Fruit fly (Drosophila melanogaster) whole organism, embryonic: ENCODE data around the gene r-cup.

Experiments used
- Atf6 ChIP-seq: fragments of 200-800 bp; sonication (Bioruptor generic); IDR thresholded peaks from 2 replicates; pipeline ENCODE4 v1.3.6; 2022; ENCODE audit warnings: missing biosample characterization, missing genetic modification characterization
- CG10274 ChIP-seq: fragments of 200-800 bp; sonication (Bioruptor generic); optimal IDR thresholded peaks from 3 replicates; lab custom pipeline; 2017; ENCODE audit warnings: missing biosample characterization, mild to moderate bottlenecking, missing genetic modification characterization
- CG10431 ChIP-seq: fragments of 200-800 bp; sonication (Bioruptor generic); optimal IDR thresholded peaks from 3 replicates; lab custom pipeline; 2018; ENCODE audit warnings: missing biosample characterization, mild to moderate bottlenecking, missing genetic modification characterization
- CG10565 ChIP-seq: fragments of 200-800 bp; sonication (Bioruptor generic); optimal IDR thresholded peaks from 3 replicates; lab custom pipeline; 2016; ENCODE audit warnings: missing biosample characterization, mild to moderate bottlenecking, missing genetic modification characterization
- CG11085 ChIP-seq: fragments of 200-800 bp; sonication (Bioruptor generic); IDR thresholded peaks from 2 replicates; pipeline ENCODE4 v1.3.6; 2022; ENCODE audit warnings: missing biosample characterization, missing genetic modification characterization
- CG11398 ChIP-seq: fragments of 200-800 bp; sonication (Bioruptor generic); optimal IDR thresholded peaks from 2 replicates; lab custom pipeline; 2016; ENCODE audit warnings: missing biosample characterization, missing genetic modification characterization
- CG11723 ChIP-seq: fragments of 200-800 bp; sonication (Bioruptor generic); optimal IDR thresholded peaks from 2 replicates; lab custom pipeline; 2017; ENCODE audit warnings: missing biosample characterization, mild to moderate bottlenecking, missing genetic modification characterization
- CG12299 ChIP-seq: fragments of 200-800 bp; sonication (Bioruptor generic); optimal IDR thresholded peaks from 2 replicates; lab custom pipeline; 2018; ENCODE audit warnings: missing biosample characterization, mild to moderate bottlenecking, missing genetic modification characterization
- CG13287 ChIP-seq: fragments of 200-800 bp; sonication (Bioruptor generic); IDR thresholded peaks from 2 replicates; pipeline ENCODE4 v1.3.6; 2022; ENCODE audit warnings: missing biosample characterization, missing genetic modification characterization; ENCODE audit not compliant: partially characterized antibody
- CG15011 ChIP-seq: fragments of 200-800 bp; sonication (Bioruptor generic); optimal IDR thresholded peaks from 3 replicates; lab custom pipeline; 2018; ENCODE audit warnings: missing biosample characterization, mild to moderate bottlenecking, missing genetic modification characterization
- CG15479 ChIP-seq: fragments of 200-800 bp; sonication (Bioruptor generic); optimal IDR thresholded peaks from 3 replicates; lab custom pipeline; 2019; ENCODE audit warnings: missing biosample characterization, mild to moderate bottlenecking, missing genetic modification characterization, moderate library complexity
- CG15601 ChIP-seq: fragments of 200-800 bp; sonication (Bioruptor generic); optimal IDR thresholded peaks from 3 replicates; lab custom pipeline; 2019; ENCODE audit warnings: missing biosample characterization, mild to moderate bottlenecking, missing genetic modification characterization, moderate library complexity
- CG17328 ChIP-seq: fragments of 200-800 bp; sonication (Bioruptor generic); IDR thresholded peaks from 2 replicates; pipeline ENCODE4 v1.3.6; 2022; ENCODE audit warnings: missing biosample characterization, missing genetic modification characterization
- CG17385 ChIP-seq: fragments of 200-800 bp; sonication (Bioruptor generic); optimal IDR thresholded peaks from 3 replicates; lab custom pipeline; 2018; ENCODE audit warnings: missing biosample characterization, mild to moderate bottlenecking, missing genetic modification characterization
- CG18011 ChIP-seq: fragments of 200-800 bp; sonication (Bioruptor generic); optimal IDR thresholded peaks from 2 replicates; lab custom pipeline; 2017; ENCODE audit warnings: missing biosample characterization, missing genetic modification characterization, mild to moderate bottlenecking, moderate library complexity, missing genotype
- CG18764 ChIP-seq: fragments of 200-800 bp; sonication (Bioruptor generic); optimal IDR thresholded peaks from 3 replicates; lab custom pipeline; 2016; ENCODE audit warnings: missing biosample characterization, missing genetic modification characterization
- CG31224 ChIP-seq: fragments of 200-800 bp; sonication (Bioruptor generic); IDR thresholded peaks from 2 replicates; pipeline ENCODE4 v1.3.6; 2022; ENCODE audit warnings: missing biosample characterization, missing genetic modification characterization
- CG31388 ChIP-seq: fragments of 200-800 bp; sonication (Bioruptor generic); optimal IDR thresholded peaks from 2 replicates; lab custom pipeline; 2016; ENCODE audit warnings: missing biosample characterization, missing genetic modification characterization
- CG42726 ChIP-seq: fragments of 200-800 bp; sonication (Bioruptor generic); IDR thresholded peaks from 2 replicates; pipeline ENCODE4 v1.3.6; 2022; ENCODE audit warnings: missing biosample characterization, missing genetic modification characterization; ENCODE audit not compliant: partially characterized antibody
- CG6654 ChIP-seq: fragments of 200-800 bp; sonication (Bioruptor generic); optimal IDR thresholded peaks from 2 replicates; lab custom pipeline; 2017; ENCODE audit warnings: missing biosample characterization, mild to moderate bottlenecking, missing genetic modification characterization
- CG9437 ChIP-seq: fragments of 200-800 bp; sonication (Bioruptor generic); optimal IDR thresholded peaks from 2 replicates; lab custom pipeline; 2018; ENCODE audit warnings: missing biosample characterization, mild to moderate bottlenecking, missing genetic modification characterization
- Deaf1 ChIP-seq: fragments of 200-800 bp; optimal IDR thresholded peaks from 3 replicates; lab custom pipeline; 2019; ENCODE audit warnings: missing biosample characterization, mild to moderate bottlenecking, missing genetic modification characterization, moderate library complexity
- Dfd ChIP-seq, 2 experiments: fragments of >200 bp; optimal IDR thresholded peaks; 2 replicates each; lab custom pipeline; 2017; ENCODE audit warnings: missing biosample characterization in 2 of 2, missing genetic modification characterization in 2 of 2
- HHEX ChIP-seq: fragments of 200-800 bp; sonication (Bioruptor generic); optimal IDR thresholded peaks from 3 replicates; lab custom pipeline; 2017; ENCODE audit warnings: missing biosample characterization, mild to moderate bottlenecking, missing genetic modification characterization, missing genetic modification reagents
- Hmr ChIP-seq: fragments of 200-800 bp; sonication (Bioruptor generic); optimal IDR thresholded peaks from 3 replicates; lab custom pipeline; 2017; ENCODE audit warnings: mild to moderate bottlenecking, missing biosample characterization, missing genetic modification reagents, missing genetic modification characterization
- Hmx ChIP-seq: fragments of 200-800 bp; sonication (Bioruptor generic); optimal IDR thresholded peaks from 2 replicates; lab custom pipeline; 2016; ENCODE audit warnings: missing biosample characterization, missing genetic modification characterization
- Oli ChIP-seq: fragments of 200-800 bp; sonication (Bioruptor generic); optimal IDR thresholded peaks from 2 replicates; lab custom pipeline; 2018; ENCODE audit warnings: missing biosample characterization, mild to moderate bottlenecking, missing genetic modification characterization, moderate library complexity
- Optix ChIP-seq: fragments of 200-800 bp; sonication (Bioruptor generic); IDR thresholded peaks from 3 replicates; pipeline ENCODE4 v1.3.6; 2022; ENCODE audit warnings: missing biosample characterization, missing genetic modification characterization
- Ravus ChIP-seq: fragments of 200-800 bp; sonication (Bioruptor generic); IDR thresholded peaks from 2 replicates; pipeline ENCODE4 v1.3.6; 2022; ENCODE audit warnings: missing biosample characterization, missing genetic modification characterization
- Rx ChIP-seq: fragments of 200-800 bp; sonication (Bioruptor generic); IDR thresholded peaks from 2 replicates; pipeline ENCODE4 v1.3.6; 2022; ENCODE audit warnings: missing biosample characterization, missing genetic modification characterization
- Sox102F ChIP-seq: fragments of 200-800 bp; sonication (Bioruptor generic); optimal IDR thresholded peaks from 2 replicates; lab custom pipeline; 2018; ENCODE audit warnings: missing biosample characterization, mild to moderate bottlenecking, missing genetic modification characterization, moderate library complexity
- Spps ChIP-seq: fragments of 200-800 bp; sonication (Bioruptor generic); optimal IDR thresholded peaks from 2 replicates; lab custom pipeline; 2018; ENCODE audit warnings: missing biosample characterization, mild to moderate bottlenecking, missing genetic modification characterization
- ac ChIP-seq: fragments of 200-800 bp; sonication (Bioruptor generic); optimal IDR thresholded peaks from 3 replicates; lab custom pipeline; 2017; ENCODE audit warnings: missing biosample characterization, mild to moderate bottlenecking, missing genetic modification characterization
- bcd ChIP-seq: fragments of 200-800 bp; sonication (Bioruptor generic); optimal IDR thresholded peaks from 2 replicates; lab custom pipeline; 2017; ENCODE audit warnings: missing biosample characterization, mild to moderate bottlenecking, missing genetic modification characterization
- cato ChIP-seq: fragments of 200-800 bp; sonication (Bioruptor generic); optimal IDR thresholded peaks from 2 replicates; lab custom pipeline; 2016; ENCODE audit warnings: missing biosample characterization, missing genetic modification characterization, borderline replicate concordance
- danr ChIP-seq: fragments of 200-800 bp; sonication (Bioruptor generic); IDR thresholded peaks from 2 replicates; pipeline ENCODE4 v1.3.6; 2022; ENCODE audit warnings: missing biosample characterization, missing genetic modification characterization
- dm ChIP-seq: fragments of 200-800 bp; sonication (Bioruptor generic); optimal IDR thresholded peaks from 3 replicates; lab custom pipeline; 2016; ENCODE audit warnings: missing biosample characterization, missing genetic modification characterization
- gcm2 ChIP-seq: fragments of 200-800 bp; sonication (Bioruptor generic); optimal IDR thresholded peaks from 2 replicates; lab custom pipeline; 2016; ENCODE audit warnings: missing biosample characterization, missing genetic modification characterization
- gt ChIP-seq: fragments of 200-800 bp; sonication (Bioruptor generic); IDR thresholded peaks from 2 replicates; pipeline ENCODE4 v1.3.6; 2022; ENCODE audit warnings: missing biosample characterization, missing genetic modification characterization
- jigr1 ChIP-seq: fragments of 200-800 bp; sonication (Bioruptor generic); IDR thresholded peaks from 3 replicates; pipeline ENCODE4 v1.3.6; 2022; ENCODE audit warnings: missing biosample characterization, missing genetic modification characterization
- jing ChIP-seq: fragments of 200-800 bp; sonication (Bioruptor generic); optimal IDR thresholded peaks from 2 replicates; lab custom pipeline; 2018; ENCODE audit warnings: missing biosample characterization, mild to moderate bottlenecking, missing genetic modification characterization
- lilli ChIP-seq: fragments of 200-800 bp; sonication (Bioruptor generic); optimal IDR thresholded peaks from 3 replicates; lab custom pipeline; 2016; ENCODE audit warnings: missing biosample characterization, missing genetic modification characterization
- nom ChIP-seq: fragments of 200-800 bp; sonication (Bioruptor generic); optimal IDR thresholded peaks from 2 replicates; lab custom pipeline; 2017; ENCODE audit warnings: missing biosample characterization, missing genetic modification characterization, mild to moderate bottlenecking, moderate library complexity, missing genetic modification reagents
- odd ChIP-seq: fragments of 200-800 bp; sonication (Bioruptor generic); optimal IDR thresholded peaks from 2 replicates; lab custom pipeline; 2017; ENCODE audit warnings: missing biosample characterization, mild to moderate bottlenecking, missing genetic modification characterization
- pum ChIP-seq: fragments of 200-800 bp; sonication (Bioruptor generic); optimal IDR thresholded peaks from 2 replicates; lab custom pipeline; 2016; ENCODE audit warnings: missing biosample characterization, missing genetic modification characterization
- seq ChIP-seq: fragments of 200-800 bp; sonication (Bioruptor generic); IDR thresholded peaks from 2 replicates; pipeline ENCODE4 v1.3.6; 2022; ENCODE audit warnings: missing biosample characterization, missing genetic modification characterization
- so ChIP-seq: fragments of 200-800 bp; sonication (Bioruptor generic); IDR thresholded peaks from 3 replicates; pipeline ENCODE4 v1.3.6; 2022; ENCODE audit warnings: missing biosample characterization, missing genetic modification characterization
- vfl ChIP-seq: fragments of 200-800 bp; sonication (Bioruptor generic); optimal IDR thresholded peaks from 2 replicates; lab custom pipeline; 2016; ENCODE audit warnings: missing biosample characterization, missing genetic modification characterization

r-cup gene

DNA sequence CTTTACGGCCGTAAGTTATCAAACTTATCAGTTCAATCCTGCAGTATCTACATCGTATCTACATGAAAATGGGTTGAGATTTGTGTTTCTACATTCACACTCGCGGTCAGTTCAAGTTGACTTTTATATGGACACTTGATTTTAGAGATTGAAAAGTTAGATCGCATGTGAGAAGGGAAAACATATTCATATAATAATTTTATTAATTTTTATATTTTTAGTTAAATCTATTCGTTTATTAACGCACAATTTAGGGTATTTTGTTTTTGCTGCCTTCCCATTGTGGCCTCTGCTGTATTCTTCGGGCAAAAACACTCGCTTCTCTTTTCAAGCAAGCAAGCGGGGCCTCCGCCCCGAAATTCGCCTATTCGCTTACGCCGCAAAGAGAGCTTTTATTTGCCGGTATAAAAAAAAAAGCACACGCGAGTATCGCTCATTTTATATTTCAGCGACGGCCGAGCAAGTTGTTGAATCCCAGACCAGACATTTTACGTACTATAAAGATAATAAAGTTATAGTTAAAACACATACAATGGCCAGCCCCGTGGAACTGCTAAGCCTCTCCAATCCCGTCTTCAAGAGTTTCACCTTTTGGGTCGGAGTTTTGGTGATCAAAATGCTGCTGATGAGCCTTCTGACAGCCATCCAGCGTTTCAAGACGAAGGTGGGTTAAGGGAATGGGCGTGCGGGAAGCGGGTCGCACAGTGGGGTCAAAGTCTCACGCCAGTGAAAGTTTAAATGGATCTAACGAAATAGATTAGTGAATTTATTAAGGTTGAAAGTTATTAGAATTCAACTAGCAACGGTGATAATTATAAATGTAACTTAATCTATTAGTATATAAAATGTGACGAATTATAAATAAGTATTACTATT lies 17.2 kb upstream of the r-cup start (continued):
- peak; percentile 54 for TF ChIP-seq CG18011
- TF ChIP-seq lilli (GFP tag; lab: Kevin White, UChicago): peak; percentile 55
- TF ChIP-seq HHEX (GFP tag; lab: Kevin White, UChicago): peak; percentile 89
- 0 out of 2 replicates have a peak, but pooled peaks have one; percentile 9 for TF ChIP-seq CG42726 (GFP tag; lab: Robert Waterston, UW)
- no peak for TF ChIP-seq vfl
- no peak for TF ChIP-seq Dfd (GFP tag; optimal IDR thresholded peaks at IDR 0.05; lab: Kevin White, UChicago)
- TF ChIP-seq CG17328 (GFP tag; lab: Robert Waterston, UW): peak; percentile 91
- no peak for TF ChIP-seq gcm2 (GFP tag; lab: Kevin White, UChicago)
- TF ChIP-seq CG15479 (GFP tag; lab: Kevin White, UChicago): no peak
- TF ChIP-seq odd (GFP tag; lab: Kevin White, UChicago): peak; percentile 81
- TF ChIP-seq seq (GFP tag; lab: Robert Waterston, UW): peak; percentile 90
- TF ChIP-seq CG11085: peak; percentile 44; the same call in 1 of the 2 replicates
- peak; percentile 67 for TF ChIP-seq CG6654 (GFP tag; lab: Kevin White, UChicago)
- TF ChIP-seq Spps (tag; lab: Kevin White, UChicago): peak; percentile 78
- peak; percentile 81 for TF ChIP-seq CG15601 (tag; lab: Kevin White, UChicago)
- peak; percentile 91 for TF ChIP-seq bcd (GFP tag; lab: Kevin White, UChicago)
- TF ChIP-seq CG18764 (GFP tag; lab: Kevin White, UChicago): peak; percentile 61
- TF ChIP-seq CG12299: peak; percentile 91
- TF ChIP-seq jigr1 (GFP tag; lab: Robert Waterston, UW): peak; percentile 57; the same call in 2 of the 3 replicates
- TF ChIP-seq Hmx (GFP tag; lab: Kevin White, UChicago): no peak
- peak; percentile 84 for TF ChIP-seq Rx
- peak; percentile 94 for TF ChIP-seq Sox102F (GFP tag; lab: Kevin White, UChicago)
- peak; percentile 92 for TF ChIP-seq Hmr (GFP tag; lab: Kevin White, UChicago)
- peak; percentile 91 for TF ChIP-seq Oli
- 0 out of 2 replicates have a peak, but pooled peaks have one; percentile 30 for TF ChIP-seq CG13287
- no peak for TF ChIP-seq dm (GFP tag; lab: Kevin White, UChicago)
- peak; percentile 60 for TF ChIP-seq CG10274 (GFP tag; lab: Kevin White, UChicago)
- TF ChIP-seq CG15011: peak; percentile 67
- no peak for TF ChIP-seq CG10565 (GFP tag; lab: Kevin White, UChicago)
- TF ChIP-seq Ravus (GFP tag; lab: Robert Waterston, UW): peak; percentile 64
- TF ChIP-seq Atf6: peak; percentile 92
- peak; percentile 82 for TF ChIP-seq Optix (GFP tag; lab: Robert Waterston, UW)
- TF ChIP-seq danr (GFP tag; lab: Robert Waterston, UW): peak; percentile 78
- peak; percentile 78 for TF ChIP-seq CG11723
- TF ChIP-seq ac (GFP tag; lab: Kevin White, UChicago): peak; percentile 57
- peak; percentile 75 for TF ChIP-seq CG31224 (GFP tag; lab: Robert Waterston, UW)
- peak; percentile 75 for TF ChIP-seq Deaf1
- peak; percentile 57 for TF ChIP-seq jing (GFP tag; lab: Kevin White, UChicago)
- TF ChIP-seq CG10431 (GFP tag; lab: Kevin White, UChicago): peak; percentile 62
- peak; percentile 87 for TF ChIP-seq CG17385 (GFP tag; lab: Kevin White, UChicago)
- no peak for TF ChIP-seq pum
- TF ChIP-seq gt (GFP tag; lab: Robert Waterston, UW): no peak
- TF ChIP-seq CG9437 (GFP tag; lab: Kevin White, UChicago): peak; percentile 71
- peak; percentile 3 for TF ChIP-seq CG31388 (GFP tag; lab: Kevin White, UChicago)
- peak; percentile 91; the same call in 2 of the 3 replicates for TF ChIP-seq so (GFP tag; lab: Robert Waterston, UW)
- no peak for TF ChIP-seq CG11398 (GFP tag; lab: Kevin White, UChicago)
- peak; percentile 42 for TF ChIP-seq cato
- peak; percentile 82 for TF ChIP-seq nom (GFP tag; lab: Kevin White, UChicago)
